Fruit fly (Drosophila melanogaster): ENCODE results near the gene ND-B18.

dm6 chrX:15048713-15049112 is 14.8 kb upstream of the ND-B18 start:
- TF ChIP-seq N (GFP tag; optimal IDR thresholded peaks at IDR 0.05) (no peak), rgr (GFP tag; optimal IDR thresholded peaks at IDR 0.05) (no peak), Hr83 (GFP tag; optimal IDR thresholded peaks at IDR 0.05; ENCODE audit: poor library complexity, severe bottlenecking) (no peak), sv (GFP tag; optimal IDR thresholded peaks at IDR 0.05) (no peak), brk (GFP tag; optimal IDR thresholded peaks at IDR 0.05) (no peak), ey (GFP tag; optimal IDR thresholded peaks at IDR 0.05) (no peak), Rel (GFP tag; optimal IDR thresholded peaks at IDR 0.05) (no peak), Rel (tag; optimal IDR thresholded peaks at IDR 0.05) (no peak), Hnf4 (GFP tag; optimal IDR thresholded peaks at IDR 0.05) (no peak), Sp1 (GFP tag; optimal IDR thresholded peaks at IDR 0.05) (no peak)

Measured in whole organism, wandering third instar larva.